Worm (Caenorhabditis elegans) whole organism, L4 larva: ENCODE data around the gene T05A8.8.

ENCODE experiments used
- R02D3.7 ChIP-seq: fragments of 150-350 bp; sonication (generic microtip); optimal IDR thresholded peaks from 3 replicates; lab custom pipeline; 2014; ENCODE audit warnings: missing biosample characterization, missing genetic modification characterization
- ceh-82 ChIP-seq: sonication (generic microtip); optimal IDR thresholded peaks from 2 replicates; lab custom pipeline; 2017; ENCODE audit warnings: missing biosample characterization, missing genetic modification characterization
- dpl-1 ChIP-seq: fragments of 150-350 bp; optimal IDR thresholded peaks from 2 replicates; lab custom pipeline; 2014; ENCODE audit warnings: missing biosample characterization, missing genetic modification reagents, missing genetic modification characterization
- lin-13 ChIP-seq: fragments of 150-350 bp; optimal IDR thresholded peaks from 2 replicates; lab custom pipeline; 2014; ENCODE audit warnings: missing biosample characterization, missing genetic modification reagents, missing genetic modification characterization
- lin-38 ChIP-seq: fragments of 200-800 bp; sonication (Bioruptor generic); IDR thresholded peaks from 2 replicates; pipeline ENCODE4 v1.3.6; 2022; ENCODE audit warnings: missing genetic modification reagents, missing genetic modification characterization, missing compliant biosample characterization
- nhr-11 ChIP-seq: fragments of 150-350 bp; optimal IDR thresholded peaks from 2 replicates; lab custom pipeline; 2014; ENCODE audit warnings: missing biosample characterization, missing genetic modification characterization
- pqm-1 ChIP-seq: sonication (generic microtip); optimal IDR thresholded peaks from 2 replicates; lab custom pipeline; 2017; ENCODE audit warnings: missing biosample characterization, missing genetic modification characterization
- ztf-11 ChIP-seq: fragments of 150-350 bp; optimal IDR thresholded peaks from 2 replicates; lab custom pipeline; 2014; ENCODE audit warnings: missing biosample characterization, missing genetic modification characterization

- TF ChIP-seq ceh-82 (tag; lab: Kevin White, UChicago) (no peak), pqm-1 (tag; lab: Kevin White, UChicago) (no peak), nhr-11 (no peak), R02D3.7 (tag; lab: Kevin White, UChicago) (no peak), ztf-11 (no peak), lin-13 (GFP tag; lab: Kevin White, UChicago) (no peak), dpl-1 (GFP tag; lab: Kevin White, UChicago) (no peak), lin-38 (GFP tag; lab: Robert Waterston, UW) (no peak)
Measured at ce11 chrII:2756351-2756750, 19.9 kb downstream of the T05A8.8 start.
